Fruit fly (Drosophila melanogaster) whole organism, embryonic: Measurements from ENCODE around the gene SC35.
A peak's percentile ranks its signal among the peaks of the same experiment; 100 is the strongest.

Experiments
- Adf1 ChIP-seq: fragments of 200-800 bp; sonication (Bioruptor generic); IDR thresholded peaks from 2 replicates; pipeline ENCODE4 v1.3.6; 2022; ENCODE audit warnings: missing biosample characterization, missing genetic modification characterization
- Bgb ChIP-seq: fragments of 200-800 bp; sonication (Bioruptor generic); IDR thresholded peaks from 2 replicates; pipeline ENCODE4 v1.3.6; 2022; ENCODE audit warnings: missing biosample characterization, missing genetic modification characterization; ENCODE audit not compliant: partially characterized antibody
- CG11504 ChIP-seq: fragments of 200-800 bp; sonication (Bioruptor generic); optimal IDR thresholded peaks from 3 replicates; lab custom pipeline; 2019; ENCODE audit warnings: missing biosample characterization, mild to moderate bottlenecking, missing genetic modification characterization, moderate library complexity
- CG11695 ChIP-seq: fragments of 200-800 bp; sonication (Bioruptor generic); IDR thresholded peaks from 3 replicates; pipeline ENCODE4 v1.3.6; 2022; ENCODE audit warnings: missing biosample characterization, missing genetic modification characterization
- CG13287 ChIP-seq: fragments of 200-800 bp; sonication (Bioruptor generic); IDR thresholded peaks from 2 replicates; pipeline ENCODE4 v1.3.6; 2022; ENCODE audit warnings: missing biosample characterization, missing genetic modification characterization; ENCODE audit not compliant: partially characterized antibody
- CG15514 ChIP-seq: fragments of 200-800 bp; sonication (Bioruptor generic); optimal IDR thresholded peaks from 3 replicates; lab custom pipeline; 2017; ENCODE audit warnings: missing biosample characterization, missing genetic modification characterization, mild to moderate bottlenecking, moderate library complexity, missing genetic modification reagents
- CG18476 ChIP-seq: fragments of 200-800 bp; sonication (Bioruptor generic); optimal IDR thresholded peaks from 2 replicates; lab custom pipeline; 2016; ENCODE audit warnings: missing biosample characterization, mild to moderate bottlenecking, missing genetic modification characterization
- CG2199 ChIP-seq: fragments of 200-800 bp; sonication (Bioruptor generic); IDR thresholded peaks from 3 replicates; pipeline ENCODE4 v1.3.6; 2022; ENCODE audit warnings: missing biosample characterization, missing genetic modification characterization
- CG30431 ChIP-seq: fragments of 200-800 bp; sonication (Bioruptor generic); optimal IDR thresholded peaks from 2 replicates; lab custom pipeline; 2017; ENCODE audit warnings: missing biosample characterization, missing genetic modification characterization
- CG3163 ChIP-seq: fragments of 200-800 bp; sonication (Bioruptor generic); optimal IDR thresholded peaks from 3 replicates; lab custom pipeline; 2016; ENCODE audit warnings: missing biosample characterization, missing genetic modification characterization
- CG6175 ChIP-seq: fragments of 200-800 bp; sonication (Bioruptor generic); IDR thresholded peaks from 3 replicates; pipeline ENCODE4 v1.3.6; 2022; ENCODE audit warnings: missing biosample characterization, missing genetic modification characterization
- CG7556 ChIP-seq: fragments of 200-800 bp; sonication (Bioruptor generic); optimal IDR thresholded peaks from 2 replicates; lab custom pipeline; 2017; ENCODE audit warnings: missing biosample characterization, mild to moderate bottlenecking, missing genetic modification characterization
- CG8290 ChIP-seq, 3 experiments: fragments of 200-800 bp; sonication (Bioruptor generic); optimal IDR thresholded peaks; 2 replicates each; lab custom pipeline; 2016 to 2019; ENCODE audit warnings: missing biosample characterization in 3 of 3, missing genetic modification characterization in 3 of 3, mild to moderate bottlenecking in 2 of 3, moderate library complexity in 1 of 3
- CG9215 ChIP-seq: fragments of 200-800 bp; sonication (Bioruptor generic); IDR thresholded peaks from 2 replicates; pipeline ENCODE4 v1.3.6; 2022; ENCODE audit warnings: missing biosample characterization, missing genetic modification characterization
- CG9932 ChIP-seq: fragments of 200-800 bp; sonication (Bioruptor generic); IDR thresholded peaks from 2 replicates; pipeline ENCODE4 v1.3.6; 2022; ENCODE audit warnings: missing biosample characterization, missing genetic modification characterization
- CTCF ChIP-seq: fragments of 200-800 bp; sonication (Bioruptor generic); optimal IDR thresholded peaks from 2 replicates; lab custom pipeline; 2017; ENCODE audit warnings: missing biosample characterization, mild to moderate bottlenecking, missing genetic modification characterization, moderate library complexity
- Deaf1 ChIP-seq: fragments of 200-800 bp; optimal IDR thresholded peaks from 3 replicates; lab custom pipeline; 2019; ENCODE audit warnings: missing biosample characterization, mild to moderate bottlenecking, missing genetic modification characterization, moderate library complexity
- Dp ChIP-seq: fragments of 200-800 bp; sonication (Bioruptor generic); optimal IDR thresholded peaks from 2 replicates; lab custom pipeline; 2018; ENCODE audit warnings: missing biosample characterization, mild to moderate bottlenecking, missing genetic modification characterization, moderate library complexity
- E2f2 ChIP-seq: fragments of 200-800 bp; sonication (Bioruptor generic); IDR thresholded peaks from 2 replicates; pipeline ENCODE4 v1.3.6; 2022; ENCODE audit warnings: missing biosample characterization, missing genetic modification characterization
- GATAe ChIP-seq: fragments of 200-800 bp; sonication (Bioruptor generic); conservative IDR thresholded peaks from 2 replicates; pipeline ENCODE4 v1.3.6; 2022; ENCODE audit warnings: missing biosample characterization, missing genetic modification characterization
- HmgZ ChIP-seq: fragments of 200-800 bp; sonication (Bioruptor generic); optimal IDR thresholded peaks from 2 replicates; lab custom pipeline; 2018; ENCODE audit warnings: missing biosample characterization, mild to moderate bottlenecking, missing genetic modification characterization
- Jarid2 ChIP-seq: fragments of 200-800 bp; sonication (Bioruptor generic); optimal IDR thresholded peaks from 3 replicates; lab custom pipeline; 2017; ENCODE audit warnings: mild to moderate bottlenecking, missing biosample characterization, missing genetic modification reagents, missing genetic modification characterization
- Meics ChIP-seq: fragments of 200-800 bp; sonication (Bioruptor generic); optimal IDR thresholded peaks from 2 replicates; lab custom pipeline; 2017; ENCODE audit warnings: missing biosample characterization, mild to moderate bottlenecking, missing genetic modification characterization
- Spps ChIP-seq: fragments of 200-800 bp; sonication (Bioruptor generic); optimal IDR thresholded peaks from 2 replicates; lab custom pipeline; 2018; ENCODE audit warnings: missing biosample characterization, mild to moderate bottlenecking, missing genetic modification characterization
- Trl ChIP-seq, 3 experiments: fragments of >200 bp in 2 of 3; fragments of 200-800 bp in 1 of 3; sonication (Bioruptor generic) in 1 of 3; optimal IDR thresholded peaks; 2 replicates in 1 of 3; 3 replicates in 2 of 3; lab custom pipeline; 2016 to 2017; ENCODE audit warnings: missing biosample characterization in 1 of 3, missing genetic modification characterization in 1 of 3
- Usf ChIP-seq: fragments of 200-800 bp; sonication (Bioruptor generic); optimal IDR thresholded peaks from 2 replicates; lab custom pipeline; 2017; ENCODE audit warnings: missing genotype, missing biosample characterization, missing genetic modification characterization
- Xrp1 ChIP-seq: fragments of 200-800 bp; sonication (Bioruptor generic); IDR thresholded peaks from 2 replicates; pipeline ENCODE4 v1.3.6; 2022; ENCODE audit warnings: missing biosample characterization, missing genetic modification characterization
- amos ChIP-seq: fragments of 200-800 bp; sonication (Bioruptor generic); IDR thresholded peaks from 2 replicates; pipeline ENCODE4 v1.3.6; 2022; ENCODE audit warnings: missing biosample characterization, missing genetic modification characterization; ENCODE audit not compliant: partially characterized antibody
- caup ChIP-seq: fragments of 200-800 bp; sonication (Bioruptor generic); optimal IDR thresholded peaks from 3 replicates; lab custom pipeline; 2017; ENCODE audit warnings: missing biosample characterization, mild to moderate bottlenecking, missing genetic modification characterization, moderate library complexity; ENCODE audit not compliant: severe bottlenecking
- cwo ChIP-seq: fragments of 200-800 bp; sonication (Bioruptor generic); optimal IDR thresholded peaks from 3 replicates; lab custom pipeline; 2017; ENCODE audit warnings: missing biosample characterization, missing genetic modification characterization, mild to moderate bottlenecking, moderate library complexity, missing genetic modification reagents
- dati ChIP-seq: fragments of 200-800 bp; sonication (Bioruptor generic); IDR thresholded peaks from 2 replicates; pipeline ENCODE4 v1.3.6; 2022; ENCODE audit warnings: missing biosample characterization, missing genetic modification characterization
- exex ChIP-seq: fragments of 200-800 bp; sonication (Bioruptor generic); optimal IDR thresholded peaks from 4 replicates; lab custom pipeline; 2018; ENCODE audit warnings: missing biosample characterization, mild to moderate bottlenecking, missing genetic modification characterization, moderate library complexity
- gfzf ChIP-seq: fragments of 200-800 bp; sonication (Bioruptor generic); optimal IDR thresholded peaks from 2 replicates; lab custom pipeline; 2016; ENCODE audit warnings: missing biosample characterization, mild to moderate bottlenecking, missing genetic modification characterization, moderate library complexity
- gro ChIP-seq: fragments of 200-800 bp; sonication (Bioruptor generic); optimal IDR thresholded peaks from 2 replicates; lab custom pipeline; 2016; ENCODE audit warnings: missing biosample characterization, missing genetic modification characterization
- insv ChIP-seq, 2 experiments: fragments of 200-800 bp; sonication (Bioruptor generic); optimal IDR thresholded peaks; 3 replicates each; lab custom pipeline; 2016 to 2018; ENCODE audit warnings: missing biosample characterization in 2 of 2, missing genetic modification characterization in 2 of 2
- lab ChIP-seq: fragments of 200-800 bp; sonication (Bioruptor generic); optimal IDR thresholded peaks from 3 replicates; lab custom pipeline; 2017; ENCODE audit warnings: missing biosample characterization, missing genetic modification characterization, mild to moderate bottlenecking, moderate library complexity, missing genetic modification reagents
- lbe ChIP-seq: fragments of 200-800 bp; sonication (Bioruptor generic); optimal IDR thresholded peaks from 2 replicates; lab custom pipeline; 2016; ENCODE audit warnings: missing biosample characterization, mild to moderate bottlenecking, missing genetic modification characterization
- mirr ChIP-seq: fragments of 200-800 bp; sonication (Bioruptor generic); optimal IDR thresholded peaks from 3 replicates; lab custom pipeline; 2018; ENCODE audit warnings: missing biosample characterization, mild to moderate bottlenecking, missing genetic modification characterization
- pita ChIP-seq: fragments of 200-800 bp; sonication (Bioruptor generic); optimal IDR thresholded peaks from 2 replicates; lab custom pipeline; 2017; ENCODE audit warnings: missing biosample characterization, mild to moderate bottlenecking, missing genetic modification characterization
- pum ChIP-seq: fragments of 200-800 bp; sonication (Bioruptor generic); optimal IDR thresholded peaks from 2 replicates; lab custom pipeline; 2016; ENCODE audit warnings: missing biosample characterization, missing genetic modification characterization
- repo ChIP-seq: fragments of 200-800 bp; sonication (Bioruptor generic); optimal IDR thresholded peaks from 2 replicates; lab custom pipeline; 2016; ENCODE audit warnings: missing biosample characterization, missing genetic modification characterization
- row ChIP-seq: fragments of 200-800 bp; sonication (Bioruptor generic); IDR thresholded peaks from 3 replicates; pipeline ENCODE4 v1.3.6; 2022; ENCODE audit warnings: missing biosample characterization, missing genetic modification characterization
- sd ChIP-seq: fragments of 200-800 bp; sonication (Bioruptor generic); optimal IDR thresholded peaks from 3 replicates; lab custom pipeline; 2018; ENCODE audit warnings: missing biosample characterization, mild to moderate bottlenecking, missing genetic modification characterization, moderate library complexity
- sim ChIP-seq: fragments of 200-800 bp; sonication (Bioruptor generic); IDR thresholded peaks from 2 replicates; pipeline ENCODE4 v1.3.6; 2022; ENCODE audit warnings: missing biosample characterization, missing genetic modification characterization
- stwl ChIP-seq: fragments of 200-800 bp; sonication (Bioruptor generic); optimal IDR thresholded peaks from 3 replicates; lab custom pipeline; 2018; ENCODE audit warnings: missing biosample characterization, mild to moderate bottlenecking, missing genetic modification characterization, moderate library complexity
- tll ChIP-seq, 2 experiments: fragments of 200-800 bp in 1 of 2; fragments of >200 bp in 1 of 2; sonication (Bioruptor generic) in 1 of 2; optimal IDR thresholded peaks; 2 replicates each; lab custom pipeline; 2017 to 2019; ENCODE audit warnings: missing biosample characterization in 2 of 2, missing genetic modification characterization in 2 of 2, mild to moderate bottlenecking in 1 of 2, moderate library complexity in 1 of 2
- ttk ChIP-seq: fragments of 200-800 bp; sonication (Bioruptor generic); IDR thresholded peaks from 2 replicates; pipeline ENCODE4 v2.1.2; 2022; ENCODE audit warnings: missing biosample characterization, missing genetic modification characterization

The SC35 gene

DNA sequence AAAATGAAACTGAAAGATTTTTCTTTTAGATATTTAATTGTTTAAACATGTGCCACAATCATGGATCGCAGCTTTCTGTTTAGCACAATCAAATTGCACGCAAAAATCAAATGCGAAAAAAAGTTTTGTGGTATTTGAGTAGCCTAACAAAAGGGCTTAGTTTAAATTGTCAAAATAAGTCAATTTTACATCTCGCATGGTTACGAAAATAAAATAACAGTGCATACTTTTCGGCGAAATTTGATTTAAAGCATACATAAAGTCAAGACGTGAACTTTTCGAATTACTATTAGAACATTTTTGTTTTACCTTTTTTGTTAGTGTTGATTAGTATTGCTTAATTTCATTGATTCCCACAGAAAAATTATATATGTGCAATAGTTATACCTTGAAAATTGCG, 20.6 kb upstream of the SC35 start:
- no peak for TF ChIP-seq cwo (GFP tag; lab: Kevin White, UChicago)
- TF ChIP-seq CG9932 (GFP tag; lab: Robert Waterston, UW) = 0 out of 2 replicates have a peak, but pooled peaks have one; percentile 26
- peak in 1 of 2 experiments; percentile 3 for TF ChIP-seq tll (GFP tag; optimal IDR thresholded peaks at IDR 0.05; lab: Kevin White, UChicago)
- peak; percentile 67 for TF ChIP-seq HmgZ (tag; lab: Kevin White, UChicago)
- no peak for TF ChIP-seq ttk (GFP tag; lab: Robert Waterston, UW)
- peak; percentile 16 for TF ChIP-seq Dp (GFP tag; lab: Kevin White, UChicago)
- TF ChIP-seq CG2199 = peak; percentile 74; the same call in 1 of the 3 replicates
- TF ChIP-seq sim = no peak
- TF ChIP-seq CTCF (GFP tag; lab: Kevin White, UChicago) = peak; percentile 73
- TF ChIP-seq amos (GFP tag; lab: Robert Waterston, UW) = peak; percentile 42; the same call in 1 of the 2 replicates
- TF ChIP-seq Bgb (GFP tag; lab: Robert Waterston, UW) = peak; percentile 42; the same call in 1 of the 2 replicates
- TF ChIP-seq stwl (tag; lab: Kevin White, UChicago) = peak; percentile 63
- peak; percentile 36 for TF ChIP-seq CG11504
- peak; percentile 10 for TF ChIP-seq gro
- TF ChIP-seq CG13287 = 0 out of 2 replicates have a peak, but pooled peaks have one; percentile 26
- peak in 1 of 2 experiments; percentile 71 for TF ChIP-seq insv (GFP tag; optimal IDR thresholded peaks at IDR 0.05; lab: Kevin White, UChicago)
- TF ChIP-seq Meics = peak; percentile 49
- TF ChIP-seq CG6175 (GFP tag; lab: Robert Waterston, UW) = no peak
- peak; percentile 31 for TF ChIP-seq pita
- TF ChIP-seq E2f2 (GFP tag; lab: Robert Waterston, UW) = peak; percentile 22; the same call in 1 of the 2 replicates
- no peak for TF ChIP-seq caup
- no peak for TF ChIP-seq CG8290 (GFP tag; optimal IDR thresholded peaks at IDR 0.05; lab: Kevin White, UChicago)
- peak in 1 of 2 experiments; percentile 9 for TF ChIP-seq CG8290 (tag; optimal IDR thresholded peaks at IDR 0.05; lab: Kevin White, UChicago)
- TF ChIP-seq CG11695 (GFP tag; lab: Robert Waterston, UW) = 0 out of 3 replicates have a peak, but pooled peaks have one; percentile 20

DNA sequence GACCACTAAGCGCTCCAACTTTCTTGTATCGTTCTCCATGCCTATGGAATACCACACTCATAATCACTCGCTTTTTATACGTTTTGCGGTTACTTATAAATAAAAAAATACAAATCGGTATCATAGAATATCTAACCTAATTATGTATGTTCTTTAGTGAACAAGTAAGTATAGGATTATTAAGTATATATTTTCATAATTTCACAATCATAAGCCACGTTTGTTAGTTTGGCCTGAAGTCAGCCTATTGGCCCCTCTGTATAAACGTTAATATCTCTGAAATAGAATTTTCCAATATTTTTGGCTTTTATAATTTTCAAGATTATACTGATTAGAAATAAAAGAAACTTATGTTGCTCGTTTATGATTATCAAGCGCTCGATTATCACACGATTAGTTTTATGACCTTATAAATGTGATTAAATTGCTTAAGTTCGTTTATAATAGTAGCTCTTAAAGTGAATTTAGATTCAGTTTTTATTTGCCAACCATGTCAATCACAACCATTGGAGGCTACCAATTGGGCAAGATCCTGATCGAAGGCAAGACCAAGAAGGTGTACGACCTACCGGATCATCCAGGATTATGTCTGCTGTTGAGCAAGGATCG, 18.8 kb upstream of the SC35 start, which contains the start of gene CG5418:
Gene CG5418, minus strand, starts transcription at position 51 of the 609 bp plus-strand sequence.
- TF ChIP-seq CG30431 (no peak), gfzf (GFP tag; lab: Kevin White, UChicago) (no peak), exex (tag; lab: Kevin White, UChicago) (peak; percentile 95), CG7556 (GFP tag; lab: Kevin White, UChicago) (no peak), Adf1 (GFP tag; lab: Robert Waterston, UW) (no peak), row (GFP tag; lab: Robert Waterston, UW) (no peak), sd (peak; percentile 0), Usf (GFP tag; lab: Kevin White, UChicago) (no peak), Spps (no peak), pum (GFP tag; lab: Kevin White, UChicago) (no peak), repo (GFP tag; lab: Kevin White, UChicago) (no peak)

DNA sequence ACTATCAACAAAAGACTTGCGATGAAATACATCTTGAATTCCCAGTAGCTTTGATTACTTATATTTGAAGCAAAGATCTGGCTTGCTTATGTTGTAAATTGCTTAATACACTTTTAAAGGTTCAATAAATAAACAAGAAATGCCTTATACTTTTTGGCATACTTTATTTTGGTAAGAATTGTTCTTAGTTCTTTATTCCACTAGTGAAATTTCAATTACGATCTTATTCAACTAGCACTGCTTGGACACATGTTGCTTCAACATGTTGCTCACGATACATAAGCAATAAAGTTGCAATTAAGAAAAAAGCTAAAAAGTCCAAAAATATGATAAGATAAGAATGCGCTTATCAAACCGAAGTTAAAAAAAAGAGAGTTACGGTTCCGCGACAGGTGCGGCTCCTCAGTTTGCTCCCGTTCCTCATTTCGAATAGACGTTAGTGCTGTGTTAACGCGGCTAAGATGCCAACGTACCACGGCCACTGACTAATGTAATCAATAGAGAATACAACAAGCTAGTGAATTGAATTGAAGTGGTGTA, 13.7 kb upstream of the SC35 start, which contains the start of the genes CG5421 and Oatp33Eb:
Gene CG5421, minus strand, starts transcription at position 51 of the 540 bp plus-strand sequence.
Gene Oatp33Eb, plus strand, starts transcription at position 403 of the 540 bp plus-strand sequence.
- TF ChIP-seq Trl (optimal IDR thresholded peaks at IDR 0.05; lab: Kevin White, UChicago) = peak in 1 of 2 experiments; percentile 2
- TF ChIP-seq Trl (GFP tag; optimal IDR thresholded peaks at IDR 0.05; lab: Kevin White, UChicago) = no peak
- peak; percentile 35 for TF ChIP-seq lbe (GFP tag; lab: Kevin White, UChicago)
- no peak for TF ChIP-seq CG18476 (GFP tag; lab: Kevin White, UChicago)
- peak; percentile 54 for TF ChIP-seq Deaf1 (tag; lab: Kevin White, UChicago)
- no peak for TF ChIP-seq CG9215 (GFP tag; lab: Robert Waterston, UW)
- peak; percentile 22 for TF ChIP-seq lab (GFP tag; lab: Kevin White, UChicago)
- TF ChIP-seq GATAe (GFP tag; lab: Robert Waterston, UW) = peak; percentile 55; the same call in 1 of the 2 replicates
- no peak for TF ChIP-seq dati
- TF ChIP-seq exex (tag; lab: Kevin White, UChicago) = peak; percentile 34
- TF ChIP-seq Jarid2 (GFP tag; lab: Kevin White, UChicago) = peak; percentile 70
- peak; percentile 12 for TF ChIP-seq CG15514 (GFP tag; lab: Kevin White, UChicago)
- TF ChIP-seq Xrp1 (GFP tag; lab: Robert Waterston, UW) = no peak
- peak; percentile 8 for TF ChIP-seq CG3163
- TF ChIP-seq mirr (GFP tag; lab: Kevin White, UChicago) = peak; percentile 50
- TF ChIP-seq Adf1 (GFP tag; lab: Robert Waterston, UW) = no peak
